Worm (Caenorhabditis elegans) whole organism, midembryonic: Measurements from ENCODE around the gene C35D10.17.

Experiments
- T22C8.4 ChIP-seq: fragments of 200-800 bp; sonication (Bioruptor generic); IDR thresholded peaks from 2 replicates; pipeline ENCODE4 v1.3.6; 2022; ENCODE audit warnings: missing genetic modification characterization, missing compliant biosample characterization
- ref-1 ChIP-seq: fragments of 200-800 bp; sonication (Bioruptor generic); conservative IDR thresholded peaks from 2 replicates; pipeline ENCODE4 v1.3.6; 2022; ENCODE audit warnings: missing genetic modification reagents, missing genetic modification characterization, missing compliant biosample characterization
- ztf-23 ChIP-seq: fragments of 200-800 bp; sonication (Bioruptor generic); IDR thresholded peaks from 2 replicates; pipeline ENCODE4 v1.3.6; 2022; ENCODE audit warnings: missing genetic modification reagents, missing genetic modification characterization, missing compliant biosample characterization

DNA sequence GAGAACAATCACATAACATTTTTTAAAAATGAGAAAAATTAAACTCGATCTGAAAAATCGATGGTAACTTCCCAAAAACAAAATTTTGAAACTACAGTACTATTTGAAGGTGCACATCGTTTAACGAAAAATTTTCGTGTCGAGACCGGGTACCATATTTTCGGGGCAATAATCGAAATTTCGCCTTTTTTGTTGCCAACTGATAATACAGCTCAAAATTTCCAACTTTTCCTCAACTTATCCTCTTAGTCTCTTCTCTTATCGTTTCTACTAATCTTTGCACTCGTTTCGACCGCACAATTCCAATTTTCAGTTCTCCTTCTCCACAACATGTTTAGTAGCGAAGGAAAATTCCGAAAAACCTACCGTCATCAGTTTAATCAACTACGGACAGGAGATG lies 40.0 kb downstream of the C35D10.17 start, which contains the start of gene rom-1:
- TF ChIP-seq T22C8.4 (GFP tag; lab: Robert Waterston, UW) (no peak), ztf-23 (no peak), ref-1 (GFP tag; lab: Robert Waterston, UW) (no peak)
